Worm (Caenorhabditis elegans): ENCODE measurements around the gene Y60C6A.1.

ce11 chrV:4800794-4801193, 17.4 kb downstream of the Y60C6A.1 start, which contains the start of gene R02F11.1:
- TF ChIP-seq W03F9.2 (tag; optimal IDR thresholded peaks at IDR 0.05) (no peak), him-1 (tag; optimal IDR thresholded peaks at IDR 0.05) (no peak)

All from whole organism, L4/young adult.